Worm (Caenorhabditis elegans): ENCODE measurements around the gene F44A2.7.

Gene F44A2.7

ce11 chrV:9328670-9329069 is 7.4 kb downstream of the F44A2.7 start, which contains the start of gene K07B1.4:
K07B1.4 (plus strand) TSS chrV:9328970.
- TF ChIP-seq elt-2 (tag; optimal IDR thresholded peaks at IDR 0.05) (peak; percentile 19), pqm-1 (tag; optimal IDR thresholded peaks at IDR 0.05) (no peak)

- TF ChIP-seq ama-1 (optimal IDR thresholded peaks at IDR 0.05) (no peak), unc-39 (tag; optimal IDR thresholded peaks at IDR 0.05) (no peak), pqm-1 (tag; optimal IDR thresholded peaks at IDR 0.05) (no peak), elt-2 (tag; optimal IDR thresholded peaks at IDR 0.05) (peak; percentile 17), jun-1 (tag; optimal IDR thresholded peaks at IDR 0.05) (no peak), pha-4 (tag; optimal IDR thresholded peaks at IDR 0.05) (peak; percentile 20)
Measured at ce11 chrV:9329245-9329979, 8.1 kb downstream of the F44A2.7 start.

DNA sequence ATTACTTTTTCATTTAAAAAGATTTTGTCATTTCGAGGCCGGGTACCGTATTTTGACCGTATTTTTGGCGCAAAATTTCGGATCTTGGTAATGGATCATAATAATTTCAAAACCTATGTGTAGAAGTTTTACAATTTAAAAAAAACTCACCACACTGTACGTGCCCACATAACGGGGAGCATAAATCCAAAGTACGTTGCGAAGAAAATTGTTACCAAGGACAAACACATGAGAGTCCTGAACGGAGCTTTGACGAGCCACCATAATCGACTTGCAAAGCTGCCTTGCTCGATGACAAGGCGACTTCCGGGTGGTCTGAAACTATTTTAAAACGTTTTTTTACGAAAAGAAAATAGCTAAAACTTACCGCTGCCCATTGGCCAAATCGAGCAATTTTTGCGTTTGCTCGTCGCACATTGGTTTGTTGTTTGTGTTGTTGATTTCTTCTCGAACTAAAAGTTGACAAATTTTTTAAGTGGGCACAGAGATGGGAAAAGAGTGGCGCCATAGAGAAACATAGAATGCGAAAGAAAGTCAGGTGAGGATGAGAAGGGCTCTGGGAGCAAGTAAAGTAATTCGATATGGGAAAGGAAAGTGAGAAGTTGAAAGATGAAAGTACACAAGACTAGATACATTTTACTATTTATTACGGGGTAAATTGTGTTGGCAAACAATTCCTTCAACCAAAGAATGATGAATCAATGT is 11.5 kb downstream of the F44A2.7 start:
- TF ChIP-seq aly-2 (tag; optimal IDR thresholded peaks at IDR 0.05) (no peak), ZK546.5 (tag; optimal IDR thresholded peaks at IDR 0.05) (no peak), egl-27 (tag; optimal IDR thresholded peaks at IDR 0.05) (no peak), pha-4 (tag; optimal IDR thresholded peaks at IDR 0.05) (peak; percentile 70), elt-1 (tag; optimal IDR thresholded peaks at IDR 0.05) (no peak), nfya-1 (tag; optimal IDR thresholded peaks at IDR 0.05; ENCODE audit: insufficient read depth) (peak; percentile 3), skn-1 (tag; optimal IDR thresholded peaks at IDR 0.05) (no peak), ceh-82 (tag; optimal IDR thresholded peaks at IDR 0.05) (no peak)

- TF ChIP-seq eor-1 (tag; optimal IDR thresholded peaks at IDR 0.05), result no peak
- peak; percentile 20 for TF ChIP-seq elt-2 (tag; optimal IDR thresholded peaks at IDR 0.05)
- no peak for TF ChIP-seq zag-1 (tag; optimal IDR thresholded peaks at IDR 0.05)
- TF ChIP-seq nhr-43 (tag; optimal IDR thresholded peaks at IDR 0.05; ENCODE audit: poor library complexity, severe bottlenecking), result peak; percentile 26
Measured at ce11 chrV:9333316-9334048, 12.2 kb downstream of the F44A2.7 start, which contains the start of gene acl-14. acl-14 (minus strand) TSS chrV:9333631.

DNA sequence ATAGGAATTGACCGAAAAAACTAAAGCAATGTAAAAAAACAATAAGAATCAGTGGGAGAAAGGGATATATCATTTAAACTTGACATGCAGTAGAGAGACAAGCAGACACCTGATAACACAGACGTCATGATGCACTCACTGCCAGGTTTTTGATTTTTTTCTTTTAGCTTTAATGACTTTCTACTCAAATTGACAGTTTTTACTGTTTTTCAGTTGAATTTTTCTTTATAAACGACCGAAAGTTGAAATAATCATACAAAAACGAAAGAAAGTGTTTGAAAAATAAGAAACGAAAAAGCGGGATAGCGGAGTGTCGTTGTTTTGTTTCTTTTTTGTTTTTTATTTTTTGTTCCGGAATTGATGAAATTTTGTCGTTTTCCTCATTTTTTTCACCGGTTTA is 12.9 kb downstream of the F44A2.7 start, which contains the start of gene ucp-4:
ucp-4 (plus strand) TSS at position 83 of the 400 bp plus-strand sequence.
- TF ChIP-seq lin-39 (tag; optimal IDR thresholded peaks at IDR 0.05) (no peak), hmg-11 (tag; optimal IDR thresholded peaks at IDR 0.05) (no peak), R02D3.7 (tag; optimal IDR thresholded peaks at IDR 0.05) (no peak), nhr-11 (tag; optimal IDR thresholded peaks at IDR 0.05) (no peak), ceh-28 (tag; optimal IDR thresholded peaks at IDR 0.05) (no peak), unc-62 (GFP tag; optimal IDR thresholded peaks at IDR 0.05) (no peak), aly-2 (tag; optimal IDR thresholded peaks at IDR 0.05) (no peak), pha-4 (tag; optimal IDR thresholded peaks at IDR 0.05) (peak; percentile 25), elt-1 (tag; optimal IDR thresholded peaks at IDR 0.05) (no peak)

- no peak for TF ChIP-seq nhr-76 (tag; optimal IDR thresholded peaks at IDR 0.05)
- TF ChIP-seq nhr-237 (tag; optimal IDR thresholded peaks at IDR 0.05), result no peak
- no peak for TF ChIP-seq hmg-11 (tag; optimal IDR thresholded peaks at IDR 0.05)
- no peak for TF ChIP-seq nhr-11 (tag; optimal IDR thresholded peaks at IDR 0.05)
- TF ChIP-seq ztf-4 (tag; optimal IDR thresholded peaks at IDR 0.05), result no peak
- no peak for TF ChIP-seq ceh-9 (tag; optimal IDR thresholded peaks at IDR 0.05)
- no peak for TF ChIP-seq sea-2 (GFP tag; optimal IDR thresholded peaks at IDR 0.05)
- TF ChIP-seq elt-2 (tag; optimal IDR thresholded peaks at IDR 0.05), result no peak
- no peak for TF ChIP-seq skn-1 (tag; optimal IDR thresholded peaks at IDR 0.05)
- TF ChIP-seq eor-1 (tag; optimal IDR thresholded peaks at IDR 0.05), result no peak
- TF ChIP-seq zag-1 (tag; optimal IDR thresholded peaks at IDR 0.05), result no peak
- TF ChIP-seq aly-2 (tag; optimal IDR thresholded peaks at IDR 0.05), result no peak
- TF ChIP-seq unc-62 (GFP tag; optimal IDR thresholded peaks at IDR 0.05), result no peak
- TF ChIP-seq nhr-25 (tag; optimal IDR thresholded peaks at IDR 0.05), result no peak
- no peak for TF ChIP-seq fkh-10 (GFP tag; optimal IDR thresholded peaks at IDR 0.05)
- TF ChIP-seq egl-5 (tag; optimal IDR thresholded peaks at IDR 0.05), result no peak
Measured at ce11 chrV:9336462-9336861, 15.2 kb downstream of the F44A2.7 start, which contains the start of gene coq-6. coq-6 (plus strand) TSS chrV:9336762.
